Worm (Caenorhabditis elegans): ENCODE data around the gene szy-20.

DNA sequence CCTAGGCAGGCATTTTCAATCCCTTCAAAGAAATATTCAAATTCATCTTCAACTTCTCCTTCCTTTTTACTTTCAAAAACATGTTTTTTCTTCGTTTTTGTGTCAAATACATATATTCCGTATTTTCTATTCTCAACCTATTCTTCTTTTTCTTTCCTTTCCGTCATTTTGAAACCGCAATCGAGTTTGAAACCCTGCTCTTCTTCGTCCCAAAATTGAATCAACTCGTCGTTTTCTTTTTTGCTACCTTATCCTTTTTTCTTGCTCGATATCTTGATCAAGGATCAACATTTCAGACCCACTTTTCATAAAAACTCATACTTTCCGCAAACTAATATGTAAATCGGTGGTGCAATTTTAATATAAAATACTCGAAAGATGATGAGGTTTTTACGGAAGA is 24.0 kb downstream of the szy-20 start:
- no peak for TF ChIP-seq snpc-4 (tag; optimal IDR thresholded peaks at IDR 0.05)
- no peak for TF ChIP-seq ztf-11 (tag; optimal IDR thresholded peaks at IDR 0.05)
- no peak for TF ChIP-seq ceh-83 (GFP tag; optimal IDR thresholded peaks at IDR 0.05)
- no peak for TF ChIP-seq nhr-28 (tag; optimal IDR thresholded peaks at IDR 0.05)
